Worm (Caenorhabditis elegans): Measurements from ENCODE around the gene srt-63.

DNA sequence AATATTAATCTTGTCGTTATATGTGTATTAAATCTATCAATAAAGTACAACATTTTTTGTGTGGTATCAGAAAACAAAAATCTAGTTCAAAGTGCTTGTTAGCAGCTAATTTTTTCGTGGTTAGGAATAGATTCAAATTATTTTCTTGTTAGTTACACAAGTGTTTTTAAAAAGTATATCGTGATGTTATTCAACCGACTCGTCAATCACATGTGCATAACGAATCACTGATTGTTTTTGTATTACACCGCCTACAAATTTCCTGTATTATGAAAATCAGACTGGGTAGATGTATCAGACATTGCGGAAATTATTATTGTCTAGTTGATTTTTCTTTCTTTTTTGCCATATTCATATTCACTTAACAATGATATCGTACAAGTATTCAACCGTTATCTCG, 27.0 kb upstream of the srt-63 start, which contains the start of gene str-64:
- TF ChIP-seq dao-5 (tag; optimal IDR thresholded peaks at IDR 0.05) (no peak), him-1 (tag; optimal IDR thresholded peaks at IDR 0.05) (no peak), W03F9.2 (tag; optimal IDR thresholded peaks at IDR 0.05) (no peak)

Measured in whole organism, L4/young adult.